Worm (Caenorhabditis elegans) whole organism, late embryonic: ENCODE measurements around the gene str-138.

Experiments used
- Y22D7AL.16 ChIP-seq: sonication (generic microtip); optimal IDR thresholded peaks from 2 replicates; lab custom pipeline; 2016; ENCODE audit warnings: missing genetic modification characterization, missing compliant biosample characterization
- ama-1 ChIP-seq: fragments of 150-350 bp; optimal IDR thresholded peaks from 2 replicates; lab custom pipeline; 2014
- ceh-14 ChIP-seq: sonication (generic microtip); optimal IDR thresholded peaks from 2 replicates; lab custom pipeline; 2016; ENCODE audit warnings: missing genotype, missing genetic modification characterization, missing compliant biosample characterization
- ceh-48 ChIP-seq: sonication (generic microtip); optimal IDR thresholded peaks from 2 replicates; lab custom pipeline; 2016; ENCODE audit warnings: missing genetic modification characterization, inconsistent platforms, missing compliant biosample characterization
- dve-1 ChIP-seq: sonication (generic microtip); optimal IDR thresholded peaks from 2 replicates; lab custom pipeline; 2017; ENCODE audit warnings: antibody characterized with exemption, mild to moderate bottlenecking, missing genetic modification characterization, missing compliant biosample characterization
- elt-4 ChIP-seq: sonication (generic microtip); optimal IDR thresholded peaks from 2 replicates; lab custom pipeline; 2016; ENCODE audit warnings: missing genetic modification characterization, missing compliant biosample characterization
- ets-4 ChIP-seq: sonication (generic microtip); optimal IDR thresholded peaks from 2 replicates; lab custom pipeline; 2016; ENCODE audit warnings: missing genetic modification characterization, missing compliant biosample characterization
- fkh-10 ChIP-seq: fragments of 150-350 bp; optimal IDR thresholded peaks from 2 replicates; lab custom pipeline; 2014; ENCODE audit warnings: missing biosample characterization, missing genetic modification reagents, missing genetic modification characterization
- lim-6 ChIP-seq: sonication (generic microtip); optimal IDR thresholded peaks from 2 replicates; lab custom pipeline; 2016; ENCODE audit warnings: missing genetic modification characterization, missing compliant biosample characterization
- lin-11 ChIP-seq: fragments of 200-800 bp; sonication (Bioruptor generic); optimal IDR thresholded peaks from 2 replicates; lab custom pipeline; 2018; ENCODE audit warnings: mild to moderate bottlenecking, missing genetic modification characterization, missing compliant biosample characterization
- mec-3 ChIP-seq: sonication (generic microtip); optimal IDR thresholded peaks from 2 replicates; lab custom pipeline; 2016; ENCODE audit warnings: borderline replicate concordance, missing genetic modification characterization, missing compliant biosample characterization
- nhr-11 ChIP-seq: fragments of 150-350 bp; optimal IDR thresholded peaks from 2 replicates; lab custom pipeline; 2014; ENCODE audit warnings: missing biosample characterization, missing genetic modification characterization
- pqm-1 ChIP-seq: sonication (generic microtip); optimal IDR thresholded peaks from 2 replicates; lab custom pipeline; 2016; ENCODE audit warnings: missing genetic modification characterization, missing compliant biosample characterization

DNA sequence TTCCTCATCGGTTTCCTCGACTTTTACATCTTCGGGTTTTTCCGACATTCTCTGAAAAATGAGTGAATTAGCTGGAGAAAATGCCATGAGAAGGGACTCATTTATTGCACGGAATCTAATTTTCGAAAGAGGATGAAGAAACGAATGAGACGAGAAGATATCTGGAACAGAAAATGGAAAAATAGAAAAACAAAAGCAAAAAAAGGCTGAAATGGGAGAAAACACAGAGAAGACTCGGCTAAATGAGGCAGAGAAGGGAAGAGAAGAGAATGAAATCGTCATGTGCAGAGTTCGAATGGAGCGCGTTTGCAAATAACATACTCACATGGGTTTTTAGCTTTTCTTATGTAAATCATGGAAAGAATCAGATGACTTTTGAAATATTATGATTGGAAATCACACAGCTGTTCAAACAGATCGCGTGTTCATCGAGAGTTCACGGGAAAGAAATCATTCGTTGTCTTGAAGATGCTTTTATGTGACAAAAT is 44.5 kb upstream of the str-138 start, which contains the start of gene Y97E10AR.6:
- no peak for TF ChIP-seq dve-1 (tag; lab: Kevin White, UChicago)
- no peak for TF ChIP-seq nhr-11 (tag; lab: Kevin White, UChicago)
- TF ChIP-seq fkh-10 (GFP tag; lab: Kevin White, UChicago): no peak
- no peak for TF ChIP-seq lim-6
- TF ChIP-seq ceh-14 (tag; lab: Kevin White, UChicago): no peak
- no peak for TF ChIP-seq lin-11 (tag; lab: Kevin White, UChicago)
- TF ChIP-seq Y22D7AL.16: no peak
- no peak for TF ChIP-seq ama-1
- no peak for TF ChIP-seq pqm-1 (tag; lab: Kevin White, UChicago)
- TF ChIP-seq ceh-48 (tag; lab: Kevin White, UChicago): no peak
- no peak for TF ChIP-seq ets-4
- TF ChIP-seq mec-3: no peak
- TF ChIP-seq elt-4: no peak
